Worm (Caenorhabditis elegans): ENCODE results near the gene nlp-67.

DNA sequence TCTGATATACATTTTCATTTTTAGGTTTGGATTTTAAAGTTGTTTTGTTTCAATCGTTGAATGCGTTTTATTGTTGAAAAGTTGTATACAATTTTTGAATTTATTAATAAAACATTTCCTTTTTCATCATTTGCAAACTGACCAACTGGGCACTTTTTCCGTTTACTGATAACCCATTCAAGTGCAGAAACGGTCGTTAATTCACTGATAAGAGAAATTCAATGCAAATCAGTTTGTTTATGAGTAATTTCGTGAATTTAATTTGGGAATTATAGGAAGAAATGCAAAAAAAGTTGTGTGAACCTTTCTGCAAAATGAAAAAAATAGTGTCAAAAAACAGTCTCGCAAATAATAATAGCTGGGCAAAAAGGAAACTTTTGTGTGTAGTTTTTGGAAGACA is 17.7 kb upstream of the nlp-67 start:
- TF ChIP-seq jun-1 (tag; optimal IDR thresholded peaks at IDR 0.05) (no peak), zag-1 (tag; optimal IDR thresholded peaks at IDR 0.05) (no peak), nhr-12 (tag; optimal IDR thresholded peaks at IDR 0.05) (no peak), nhr-11 (tag; optimal IDR thresholded peaks at IDR 0.05) (no peak), ama-1 (optimal IDR thresholded peaks at IDR 0.05) (no peak), pqm-1 (tag; optimal IDR thresholded peaks at IDR 0.05) (peak; percentile 68), ceh-16 (tag; optimal IDR thresholded peaks at IDR 0.05) (no peak), nhr-25 (tag; optimal IDR thresholded peaks at IDR 0.05) (no peak), aly-2 (tag; optimal IDR thresholded peaks at IDR 0.05) (no peak), lin-15B (tag; optimal IDR thresholded peaks at IDR 0.05) (no peak)
